Worm (Caenorhabditis elegans): ENCODE data around the gene F08D12.12.

- TF ChIP-seq T22C8.4 (GFP tag; IDR thresholded peaks at IDR 0.05) (no peak), flt-1 (GFP tag; IDR thresholded peaks at IDR 0.05) (no peak), ref-1 (GFP tag; conservative IDR thresholded peaks at IDR 0.05) (no peak)
Measured at ce11 chrII:2831173-2831572, 44.3 kb upstream of the F08D12.12 start, which contains the start of gene K12H6.6.

Data from whole organism, midembryonic.